Worm (Caenorhabditis elegans) whole organism, midembryonic: ENCODE data around the gene B0281.5.
"Not testable (repeated sequence)": the region's sequence is repeated elsewhere in the genome, so short reads cannot be mapped to it uniquely, and the experiment has no call there.

ENCODE experiments used
- T22C8.4 ChIP-seq: fragments of 200-800 bp; sonication (Bioruptor generic); IDR thresholded peaks from 2 replicates; pipeline ENCODE4 v1.3.6; 2022; ENCODE audit warnings: missing genetic modification characterization, missing compliant biosample characterization
- cog-1 ChIP-seq: sonication (generic microtip); optimal IDR thresholded peaks from 2 replicates; lab custom pipeline; 2016; ENCODE audit warnings: missing genetic modification characterization, missing compliant biosample characterization
- flt-1 ChIP-seq: fragments of 200-800 bp; sonication (Bioruptor generic); IDR thresholded peaks from 2 replicates; pipeline ENCODE4 v1.3.6; 2022; ENCODE audit warnings: missing genetic modification characterization, missing compliant biosample characterization
- klf-2 ChIP-seq: fragments of 200-800 bp; sonication (Bioruptor generic); conservative IDR thresholded peaks from 2 replicates; pipeline ENCODE4 v1.3.6; 2022; ENCODE audit warnings: missing genetic modification reagents, missing genetic modification characterization, missing compliant biosample characterization
- med-1 ChIP-seq: sonication (generic microtip); optimal IDR thresholded peaks from 2 replicates; lab custom pipeline; 2017; ENCODE audit warnings: missing genetic modification characterization, mild to moderate bottlenecking, missing compliant biosample characterization, antibody characterized with exemption, missing genetic modification reagents; ENCODE audit not compliant: insufficient read depth
- ref-1 ChIP-seq: fragments of 200-800 bp; sonication (Bioruptor generic); conservative IDR thresholded peaks from 2 replicates; pipeline ENCODE4 v1.3.6; 2022; ENCODE audit warnings: missing genetic modification reagents, missing genetic modification characterization, missing compliant biosample characterization
- tab-1 ChIP-seq: fragments of 200-800 bp; sonication (Bioruptor generic); IDR thresholded peaks from 2 replicates; pipeline ENCODE4 v1.3.6; 2022; ENCODE audit warnings: missing genetic modification characterization, missing compliant biosample characterization
- ztf-23 ChIP-seq: fragments of 200-800 bp; sonication (Bioruptor generic); IDR thresholded peaks from 2 replicates; pipeline ENCODE4 v1.3.6; 2022; ENCODE audit warnings: missing genetic modification reagents, missing genetic modification characterization, missing compliant biosample characterization
- ztf-29 ChIP-seq: fragments of 200-800 bp; sonication (Bioruptor generic); IDR thresholded peaks from 2 replicates; pipeline ENCODE4 v1.3.6; 2022; ENCODE audit warnings: missing genetic modification reagents, missing genetic modification characterization, missing compliant biosample characterization

Gene B0281.5

ce11 chrII:2277418-2277817 is 23.3 kb downstream of the B0281.5 start, which contains the start of gene K09F6.15:
Gene K09F6.15 (minus strand): TSS chrII:2277518.
- TF ChIP-seq flt-1 (GFP tag; lab: Robert Waterston, UW) (no peak), ztf-23 (GFP tag; lab: Robert Waterston, UW) (no peak), tab-1 (GFP tag; lab: Robert Waterston, UW) (no peak), ref-1 (GFP tag; lab: Robert Waterston, UW) (no peak), klf-2 (GFP tag; lab: Robert Waterston, UW) (no peak), ztf-29 (GFP tag; lab: Robert Waterston, UW) (no peak), med-1 (GFP tag; lab: Kevin White, UChicago) (no peak), cog-1 (tag; lab: Kevin White, UChicago) (no peak), T22C8.4 (no peak)

ce11 chrII:2273750-2274149 is 27.0 kb downstream of the B0281.5 start:
- no peak for TF ChIP-seq cog-1 (tag; lab: Kevin White, UChicago)
- no peak for TF ChIP-seq T22C8.4
- no peak for TF ChIP-seq ztf-23 (GFP tag; lab: Robert Waterston, UW)
- no peak for TF ChIP-seq klf-2 (GFP tag; lab: Robert Waterston, UW)
- no peak for TF ChIP-seq tab-1 (GFP tag; lab: Robert Waterston, UW)
- TF ChIP-seq ztf-29 (GFP tag; lab: Robert Waterston, UW), result no peak
- TF ChIP-seq ref-1 (GFP tag; lab: Robert Waterston, UW), result no peak
- no peak for TF ChIP-seq med-1 (GFP tag; lab: Kevin White, UChicago)

ce11 chrII:2254861-2255260 is 45.9 kb downstream of the B0281.5 start, which contains the start of gene K09F6.3:
Gene K09F6.3 (plus strand): TSS chrII:2255161.
- not testable (repeated sequence) for TF ChIP-seq tab-1 (GFP tag; lab: Robert Waterston, UW); T22C8.4; ref-1 (GFP tag; lab: Robert Waterston, UW)

- no peak for TF ChIP-seq ztf-23 (GFP tag; lab: Robert Waterston, UW)
- no peak for TF ChIP-seq ref-1 (GFP tag; lab: Robert Waterston, UW)
- TF ChIP-seq cog-1 (tag; lab: Kevin White, UChicago), result no peak
- TF ChIP-seq flt-1 (GFP tag; lab: Robert Waterston, UW), result no peak
- TF ChIP-seq klf-2 (GFP tag; lab: Robert Waterston, UW), result no peak
- no peak for TF ChIP-seq ztf-29 (GFP tag; lab: Robert Waterston, UW)
- no peak for TF ChIP-seq med-1 (GFP tag; lab: Kevin White, UChicago)
- TF ChIP-seq T22C8.4, result no peak
- TF ChIP-seq tab-1 (GFP tag; lab: Robert Waterston, UW), result no peak
Observed at ce11 chrII:2253676-2254075, 47.1 kb downstream of the B0281.5 start.

ce11 chrII:2251617-2252016 is 49.1 kb downstream of the B0281.5 start:
- TF ChIP-seq ref-1 (GFP tag; lab: Robert Waterston, UW), result peak; percentile 30; the same call in 1 of the 2 replicates
- no peak for TF ChIP-seq ztf-23 (GFP tag; lab: Robert Waterston, UW)
